Worm (Caenorhabditis elegans) whole organism, late embryonic: Measurements from ENCODE around the gene nsy-7.
A peak's percentile ranks its signal among the peaks of the same experiment; 100 is the strongest.

Experiments
- F13H6.1 ChIP-seq: sonication (generic microtip); optimal IDR thresholded peaks from 2 replicates; lab custom pipeline; 2016; ENCODE audit warnings: missing genetic modification characterization, missing compliant biosample characterization
- ama-1 ChIP-seq: fragments of 150-350 bp; optimal IDR thresholded peaks from 2 replicates; lab custom pipeline; 2014
- ceh-31 ChIP-seq: sonication (generic microtip); optimal IDR thresholded peaks from 2 replicates; lab custom pipeline; 2016; ENCODE audit warnings: missing genetic modification characterization, missing compliant biosample characterization
- ceh-34 ChIP-seq: sonication (generic microtip); optimal IDR thresholded peaks from 2 replicates; lab custom pipeline; 2016; ENCODE audit warnings: mild to moderate bottlenecking, missing genetic modification characterization, missing compliant biosample characterization
- ets-4 ChIP-seq: sonication (generic microtip); optimal IDR thresholded peaks from 2 replicates; lab custom pipeline; 2016; ENCODE audit warnings: missing genetic modification characterization, missing compliant biosample characterization
- fkh-10 ChIP-seq: fragments of 150-350 bp; optimal IDR thresholded peaks from 2 replicates; lab custom pipeline; 2014; ENCODE audit warnings: missing biosample characterization, missing genetic modification reagents, missing genetic modification characterization
- lin-11 ChIP-seq: fragments of 200-800 bp; sonication (Bioruptor generic); optimal IDR thresholded peaks from 2 replicates; lab custom pipeline; 2018; ENCODE audit warnings: mild to moderate bottlenecking, missing genetic modification characterization, missing compliant biosample characterization
- nhr-11 ChIP-seq: fragments of 150-350 bp; optimal IDR thresholded peaks from 2 replicates; lab custom pipeline; 2014; ENCODE audit warnings: missing biosample characterization, missing genetic modification characterization
- npax-4 ChIP-seq: sonication (generic microtip); optimal IDR thresholded peaks from 2 replicates; lab custom pipeline; 2016; ENCODE audit warnings: missing genetic modification characterization, missing compliant biosample characterization
- pat-9 ChIP-seq: fragments of 200-800 bp; sonication (Bioruptor generic); optimal IDR thresholded peaks from 2 replicates; lab custom pipeline; 2018; ENCODE audit warnings: mild to moderate bottlenecking, missing genetic modification characterization, moderate library complexity, missing compliant biosample characterization
- pha-4 ChIP-seq: fragments of 150-350 bp; optimal IDR thresholded peaks from 2 replicates; lab custom pipeline; 2018; ENCODE audit warnings: missing biosample characterization, missing genetic modification reagents, missing genetic modification characterization
- pqm-1 ChIP-seq: sonication (generic microtip); optimal IDR thresholded peaks from 2 replicates; lab custom pipeline; 2016; ENCODE audit warnings: missing genetic modification characterization, missing compliant biosample characterization
- ttx-3 ChIP-seq: sonication (generic microtip); optimal IDR thresholded peaks from 2 replicates; lab custom pipeline; 2016; ENCODE audit warnings: missing genetic modification reagents, missing genetic modification characterization, missing compliant biosample characterization
- unc-86 ChIP-seq: sonication (generic microtip); optimal IDR thresholded peaks from 2 replicates; lab custom pipeline; 2016; ENCODE audit warnings: missing genetic modification characterization, missing compliant biosample characterization

DNA sequence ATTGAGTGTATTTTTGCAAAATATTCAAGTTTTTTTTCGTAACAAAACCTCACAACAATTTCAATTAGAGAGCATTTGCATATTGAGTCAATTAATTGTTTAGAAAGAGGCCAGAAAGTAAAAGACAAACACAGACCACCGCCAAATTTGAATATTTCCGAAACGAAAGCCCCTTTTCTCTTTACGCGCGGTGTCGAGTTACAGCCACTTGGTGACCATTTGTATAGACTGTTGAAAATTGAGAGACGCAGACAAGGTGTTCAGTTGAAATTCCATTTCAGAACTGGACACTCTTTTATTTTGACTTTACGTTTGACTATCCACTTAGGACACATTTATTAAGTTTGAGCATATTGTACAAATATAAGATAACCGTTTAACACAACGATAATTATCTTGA is 38.4 kb downstream of the nsy-7 start:
- no peak for TF ChIP-seq ets-4 (tag; lab: Kevin White, UChicago)
- TF ChIP-seq fkh-10 (GFP tag; lab: Kevin White, UChicago) = no peak
- TF ChIP-seq unc-86 (tag; lab: Kevin White, UChicago) = no peak
- peak; percentile 91 for TF ChIP-seq ceh-34 (tag; lab: Kevin White, UChicago)
- no peak for TF ChIP-seq F13H6.1 (tag; lab: Kevin White, UChicago)
- no peak for TF ChIP-seq lin-11 (tag; lab: Kevin White, UChicago)
- TF ChIP-seq ama-1 (lab: Kevin White, UChicago) = no peak
- TF ChIP-seq nhr-11 (tag; lab: Kevin White, UChicago) = no peak
- TF ChIP-seq pat-9 (tag; lab: Kevin White, UChicago) = no peak
- TF ChIP-seq pha-4 (tag; lab: Kevin White, UChicago) = no peak
- TF ChIP-seq pqm-1 (tag; lab: Kevin White, UChicago) = no peak
- TF ChIP-seq ceh-31 = no peak
- no peak for TF ChIP-seq ttx-3
- no peak for TF ChIP-seq npax-4 (tag; lab: Kevin White, UChicago)
